Worm (Caenorhabditis elegans): ENCODE measurements around the gene C49C8.8.

DNA sequence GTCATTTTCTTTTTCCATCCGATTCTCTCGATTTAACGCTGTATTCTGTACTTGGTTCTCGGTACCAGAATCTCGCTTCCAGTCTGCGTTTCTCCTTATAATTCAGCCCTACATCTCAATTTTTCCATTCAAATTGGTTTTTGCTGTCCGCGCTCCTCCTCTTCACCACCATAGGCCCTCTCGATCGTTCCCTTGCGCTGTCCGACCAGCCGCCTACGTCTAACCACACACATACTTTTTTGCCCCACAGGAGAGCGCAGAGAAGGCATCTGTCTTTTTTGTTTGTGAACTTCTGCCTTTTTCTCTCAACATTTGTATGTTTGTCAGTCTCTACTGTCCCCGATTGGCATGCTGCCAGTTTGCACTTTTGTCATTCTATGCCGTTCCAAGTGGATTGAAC lies 24.6 kb upstream of the C49C8.8 start, which contains the start of gene F42A9.11:
- TF ChIP-seq unc-86 (tag; optimal IDR thresholded peaks at IDR 0.05) (no peak), nhr-11 (tag; optimal IDR thresholded peaks at IDR 0.05) (no peak), nfya-1 (tag; optimal IDR thresholded peaks at IDR 0.05) (no peak), pqm-1 (tag; optimal IDR thresholded peaks at IDR 0.05) (no peak), dve-1 (tag; optimal IDR thresholded peaks at IDR 0.05) (no peak), elt-4 (tag; optimal IDR thresholded peaks at IDR 0.05) (no peak), lin-11 (tag; optimal IDR thresholded peaks at IDR 0.05) (no peak), ceh-14 (tag; optimal IDR thresholded peaks at IDR 0.05) (no peak), F13H6.1 (tag; optimal IDR thresholded peaks at IDR 0.05) (no peak), rnt-1 (tag; optimal IDR thresholded peaks at IDR 0.05) (no peak), eyg-1 (tag; optimal IDR thresholded peaks at IDR 0.05) (no peak)
